Worm (Caenorhabditis elegans) whole organism, mixed stage, embryonic: ENCODE measurements around the gene srw-19.

ENCODE experiments used
- elt-3 ChIP-seq: fragments of 150-350 bp; optimal IDR thresholded peaks from 2 replicates; lab custom pipeline; 2014; ENCODE audit warnings: missing biosample characterization, missing genetic modification characterization
- lin-13 ChIP-seq: fragments of 150-350 bp; optimal IDR thresholded peaks from 2 replicates; lab custom pipeline; 2014; ENCODE audit warnings: missing biosample characterization, missing genetic modification characterization
- lsy-2 ChIP-seq: fragments of 150-350 bp; optimal IDR thresholded peaks from 2 replicates; lab custom pipeline; 2014; ENCODE audit warnings: missing biosample characterization, missing genetic modification characterization
- mab-5 ChIP-seq: fragments of 150-350 bp; optimal IDR thresholded peaks from 2 replicates; lab custom pipeline; 2014; ENCODE audit warnings: missing biosample characterization, missing genetic modification characterization
- mls-2 ChIP-seq: sonication (generic microtip); optimal IDR thresholded peaks from 2 replicates; lab custom pipeline; 2016; ENCODE audit warnings: mild to moderate bottlenecking, missing genetic modification characterization, moderate library complexity, missing compliant biosample characterization
- nhr-12 ChIP-seq: fragments of 150-350 bp; optimal IDR thresholded peaks from 2 replicates; lab custom pipeline; 2014; ENCODE audit warnings: missing biosample characterization, missing genetic modification characterization
- nhr-237 ChIP-seq: fragments of 150-350 bp; optimal IDR thresholded peaks from 2 replicates; lab custom pipeline; 2014; ENCODE audit warnings: missing biosample characterization, missing genetic modification characterization
- nhr-28 ChIP-seq: fragments of 150-350 bp; optimal IDR thresholded peaks from 2 replicates; lab custom pipeline; 2014; ENCODE audit warnings: missing biosample characterization, missing genetic modification characterization
- nhr-76 ChIP-seq: sonication (generic microtip); optimal IDR thresholded peaks from 2 replicates; lab custom pipeline; 2017; ENCODE audit warnings: missing biosample characterization, missing genetic modification characterization
- snpc-4 ChIP-seq: fragments of 150-350 bp; optimal IDR thresholded peaks from 2 replicates; lab custom pipeline; 2014; ENCODE audit warnings: missing biosample characterization, missing genetic modification characterization

DNA sequence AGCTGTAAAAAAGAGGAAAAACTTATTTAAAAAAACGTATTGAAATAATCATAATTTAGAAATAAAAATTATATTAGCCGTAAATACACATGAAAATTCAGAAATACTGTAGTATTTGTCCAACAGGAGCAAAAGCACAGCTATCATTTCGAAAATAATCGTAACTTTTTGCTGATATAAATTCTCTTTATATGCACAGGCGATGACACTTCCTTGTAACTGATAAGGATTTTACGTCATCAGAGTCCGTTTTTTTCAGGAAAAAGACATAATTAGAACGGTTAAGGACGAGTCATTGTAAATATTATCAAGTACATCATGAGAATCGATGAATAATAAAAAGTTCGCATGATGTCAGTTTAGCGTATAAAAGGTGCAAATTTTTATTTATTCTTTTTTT lies 42.2 kb upstream of the srw-19 start:
- TF ChIP-seq elt-3 (tag; lab: Kevin White, UChicago), result no peak
- no peak for TF ChIP-seq lin-13
- TF ChIP-seq nhr-237 (tag; lab: Kevin White, UChicago), result no peak
- TF ChIP-seq nhr-28, result no peak
- no peak for TF ChIP-seq mab-5 (tag; lab: Kevin White, UChicago)
- TF ChIP-seq nhr-12 (tag; lab: Kevin White, UChicago), result no peak
- no peak for TF ChIP-seq lsy-2
- no peak for TF ChIP-seq nhr-76 (tag; lab: Kevin White, UChicago)
- no peak for TF ChIP-seq mls-2 (tag; lab: Kevin White, UChicago)
- TF ChIP-seq snpc-4 (tag; lab: Kevin White, UChicago), result no peak
